Fruit fly (Drosophila melanogaster) whole organism, embryonic: Measurements from ENCODE around the gene wb.

Experiments
- CG4617 ChIP-seq: fragments of 200-800 bp; sonication (Bioruptor generic); optimal IDR thresholded peaks from 3 replicates; lab custom pipeline; 2016; ENCODE audit warnings: missing biosample characterization, missing genetic modification characterization, borderline replicate concordance
- CG6689 ChIP-seq: fragments of 200-800 bp; sonication (Bioruptor generic); IDR thresholded peaks from 2 replicates; pipeline ENCODE4 v1.3.6; 2022; ENCODE audit warnings: missing biosample characterization, missing genetic modification characterization

DNA sequence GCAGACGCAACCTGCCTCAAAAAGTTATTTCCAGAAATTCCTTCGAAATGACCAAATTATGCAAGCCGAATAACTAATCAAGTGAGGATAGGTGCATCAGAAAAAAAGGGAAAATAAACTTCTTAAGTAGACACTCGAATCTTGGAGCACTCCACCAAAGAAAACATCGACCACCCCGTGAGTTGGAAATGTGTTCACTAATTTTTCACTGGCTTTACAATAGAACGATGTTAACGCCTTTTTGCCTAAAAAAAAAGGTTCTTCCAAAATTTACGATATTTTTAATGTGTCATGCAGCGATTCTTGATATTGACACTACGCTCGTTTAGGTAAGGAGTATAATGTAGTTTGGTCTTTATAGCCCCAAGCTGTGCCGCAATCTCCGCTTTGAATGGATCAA, 4.2 kb upstream of the wb start:
- TF ChIP-seq CG6689 (GFP tag; lab: Robert Waterston, UW) (no peak), CG4617 (GFP tag; lab: Kevin White, UChicago) (no peak)
